Worm (Caenorhabditis elegans) whole organism, late embryonic: ENCODE measurements around the gene Y17G7B.22.

Experiments
- ceh-18 ChIP-seq: sonication (generic microtip); optimal IDR thresholded peaks from 2 replicates; lab custom pipeline; 2016; ENCODE audit warnings: missing genetic modification characterization, missing compliant biosample characterization
- dmd-4 ChIP-seq: sonication (generic microtip); optimal IDR thresholded peaks from 2 replicates; lab custom pipeline; 2016; ENCODE audit warnings: borderline replicate concordance, missing genetic modification characterization, missing compliant biosample characterization
- hlh-6 ChIP-seq: sonication (generic microtip); optimal IDR thresholded peaks from 2 replicates; lab custom pipeline; 2016; ENCODE audit warnings: missing genotype, missing genetic modification characterization, missing compliant biosample characterization
- hlh-8 ChIP-seq: sonication (generic microtip); optimal IDR thresholded peaks from 2 replicates; lab custom pipeline; 2016; ENCODE audit warnings: missing genotype, missing genetic modification characterization, missing compliant biosample characterization

ce11 chrII:12067451-12068076, at the start of gene Y17G7B.22:
- no peak for TF ChIP-seq hlh-8 (tag; lab: Kevin White, UChicago)
- no peak for TF ChIP-seq ceh-18 (tag; lab: Kevin White, UChicago)
- no peak for TF ChIP-seq dmd-4 (tag; lab: Kevin White, UChicago)
- no peak for TF ChIP-seq hlh-6 (tag; lab: Kevin White, UChicago)
